Fruit fly (Drosophila melanogaster) whole organism, embryonic: ENCODE data around the gene rogdi.

ENCODE experiments used
- Aef1 ChIP-seq: fragments of 200-800 bp; sonication (Bioruptor generic); IDR thresholded peaks from 3 replicates; pipeline ENCODE4 v1.3.6; 2022; ENCODE audit warnings: missing biosample characterization, missing genetic modification characterization
- Antp ChIP-seq: fragments of 200-800 bp; sonication (Bioruptor generic); optimal IDR thresholded peaks from 3 replicates; lab custom pipeline; 2016; ENCODE audit warnings: missing biosample characterization, missing genetic modification characterization
- Bgb ChIP-seq: fragments of 200-800 bp; sonication (Bioruptor generic); IDR thresholded peaks from 2 replicates; pipeline ENCODE4 v1.3.6; 2022; ENCODE audit warnings: missing biosample characterization, missing genetic modification characterization; ENCODE audit not compliant: partially characterized antibody
- CG10565 ChIP-seq: fragments of 200-800 bp; sonication (Bioruptor generic); optimal IDR thresholded peaks from 3 replicates; lab custom pipeline; 2016; ENCODE audit warnings: missing biosample characterization, mild to moderate bottlenecking, missing genetic modification characterization
- CG10959 ChIP-seq: fragments of 200-800 bp; sonication (Bioruptor generic); IDR thresholded peaks from 2 replicates; pipeline ENCODE4 v1.3.6; 2022; ENCODE audit warnings: missing biosample characterization, missing genetic modification characterization
- CG11247 ChIP-seq: fragments of 200-800 bp; sonication (Bioruptor generic); IDR thresholded peaks from 2 replicates; pipeline ENCODE4 v1.3.6; 2022; ENCODE audit warnings: missing biosample characterization, missing genetic modification characterization
- CG11398 ChIP-seq: fragments of 200-800 bp; sonication (Bioruptor generic); optimal IDR thresholded peaks from 2 replicates; lab custom pipeline; 2016; ENCODE audit warnings: missing biosample characterization, missing genetic modification characterization
- CG12744 ChIP-seq: fragments of 200-800 bp; sonication (Bioruptor generic); optimal IDR thresholded peaks from 2 replicates; lab custom pipeline; 2016; ENCODE audit warnings: missing biosample characterization, missing genetic modification characterization
- CG13894 ChIP-seq: fragments of 200-800 bp; sonication (Bioruptor generic); optimal IDR thresholded peaks from 3 replicates; lab custom pipeline; 2018; ENCODE audit warnings: missing biosample characterization, mild to moderate bottlenecking, missing genetic modification characterization, moderate library complexity
- CG14860 ChIP-seq: fragments of 200-800 bp; sonication (Bioruptor generic); IDR thresholded peaks from 3 replicates; pipeline ENCODE4 v1.3.6; 2022; ENCODE audit warnings: missing biosample characterization, missing genetic modification characterization; ENCODE audit not compliant: partially characterized antibody
- CG15011 ChIP-seq: fragments of 200-800 bp; sonication (Bioruptor generic); optimal IDR thresholded peaks from 3 replicates; lab custom pipeline; 2018; ENCODE audit warnings: missing biosample characterization, mild to moderate bottlenecking, missing genetic modification characterization
- CG15479 ChIP-seq: fragments of 200-800 bp; sonication (Bioruptor generic); optimal IDR thresholded peaks from 3 replicates; lab custom pipeline; 2019; ENCODE audit warnings: missing biosample characterization, mild to moderate bottlenecking, missing genetic modification characterization, moderate library complexity
- CG1647 ChIP-seq: fragments of 200-800 bp; sonication (Bioruptor generic); optimal IDR thresholded peaks from 3 replicates; lab custom pipeline; 2016; ENCODE audit warnings: missing biosample characterization, missing genetic modification characterization
- CG1792 ChIP-seq: fragments of 200-800 bp; sonication (Bioruptor generic); optimal IDR thresholded peaks from 2 replicates; lab custom pipeline; 2016; ENCODE audit warnings: missing biosample characterization, missing genetic modification characterization
- CG18476 ChIP-seq: fragments of 200-800 bp; sonication (Bioruptor generic); optimal IDR thresholded peaks from 2 replicates; lab custom pipeline; 2016; ENCODE audit warnings: missing biosample characterization, mild to moderate bottlenecking, missing genetic modification characterization
- CG2120 ChIP-seq: fragments of 200-800 bp; sonication (Bioruptor generic); optimal IDR thresholded peaks from 3 replicates; lab custom pipeline; 2016; ENCODE audit warnings: missing biosample characterization, missing genetic modification characterization
- CG2875 ChIP-seq: fragments of 200-800 bp; sonication (Bioruptor generic); optimal IDR thresholded peaks from 2 replicates; lab custom pipeline; 2017; ENCODE audit warnings: missing biosample characterization, mild to moderate bottlenecking, missing genetic modification characterization, missing genetic modification reagents
- CG30020 ChIP-seq: fragments of 200-800 bp; optimal IDR thresholded peaks from 2 replicates; lab custom pipeline; 2019; ENCODE audit warnings: missing biosample characterization, mild to moderate bottlenecking, missing genetic modification characterization, moderate library complexity
- CG31365 ChIP-seq: fragments of 200-800 bp; sonication (Bioruptor generic); optimal IDR thresholded peaks from 2 replicates; lab custom pipeline; 2018; ENCODE audit warnings: missing biosample characterization, mild to moderate bottlenecking, missing genetic modification characterization
- CG3838 ChIP-seq: fragments of 200-800 bp; sonication (Bioruptor generic); optimal IDR thresholded peaks from 3 replicates; lab custom pipeline; 2016; ENCODE audit warnings: missing biosample characterization, missing genetic modification characterization
- CG43689 ChIP-seq: fragments of 200-800 bp; sonication (Bioruptor generic); IDR thresholded peaks from 2 replicates; pipeline ENCODE4 v1.3.6; 2022; ENCODE audit warnings: missing biosample characterization, missing genetic modification characterization
- CG9727 ChIP-seq: fragments of 200-800 bp; sonication (Bioruptor generic); optimal IDR thresholded peaks from 3 replicates; lab custom pipeline; 2017; ENCODE audit warnings: missing biosample characterization, mild to moderate bottlenecking, missing genetic modification characterization
- CrebB ChIP-seq: fragments of 200-800 bp; sonication (Bioruptor generic); optimal IDR thresholded peaks from 3 replicates; lab custom pipeline; 2018; ENCODE audit warnings: missing biosample characterization, mild to moderate bottlenecking, missing genetic modification characterization
- D19A ChIP-seq: fragments of 200-800 bp; optimal IDR thresholded peaks from 3 replicates; lab custom pipeline; 2019; ENCODE audit warnings: missing biosample characterization, mild to moderate bottlenecking, missing genetic modification characterization, moderate library complexity
- Gsc ChIP-seq: fragments of 200-800 bp; sonication (Bioruptor generic); IDR thresholded peaks from 2 replicates; pipeline ENCODE4 v1.3.6; 2022; ENCODE audit warnings: missing biosample characterization, missing genetic modification characterization
- HmgZ ChIP-seq: fragments of 200-800 bp; sonication (Bioruptor generic); optimal IDR thresholded peaks from 2 replicates; lab custom pipeline; 2018; ENCODE audit warnings: missing biosample characterization, mild to moderate bottlenecking, missing genetic modification characterization
- Hr3 ChIP-seq: fragments of 200-800 bp; sonication (Bioruptor generic); optimal IDR thresholded peaks from 3 replicates; lab custom pipeline; 2016; ENCODE audit warnings: missing biosample characterization, missing genetic modification characterization
- Kr ChIP-seq: fragments of 200-800 bp; sonication (Bioruptor generic); optimal IDR thresholded peaks from 2 replicates; lab custom pipeline; 2017; ENCODE audit warnings: missing biosample characterization, mild to moderate bottlenecking, missing genetic modification characterization
- MTF-1 ChIP-seq: fragments of 200-800 bp; sonication (Bioruptor generic); optimal IDR thresholded peaks from 2 replicates; lab custom pipeline; 2018; ENCODE audit warnings: missing biosample characterization, mild to moderate bottlenecking, missing genetic modification characterization, borderline replicate concordance
- Myb ChIP-seq: fragments of 200-800 bp; sonication (Bioruptor generic); optimal IDR thresholded peaks from 2 replicates; lab custom pipeline; 2016; ENCODE audit warnings: missing biosample characterization, missing genetic modification characterization
- Neu2 ChIP-seq: fragments of 200-800 bp; sonication (Bioruptor generic); optimal IDR thresholded peaks from 3 replicates; lab custom pipeline; 2016; ENCODE audit warnings: missing biosample characterization, missing genetic modification characterization, borderline replicate concordance
- NfI ChIP-seq: fragments of 200-800 bp; sonication (Bioruptor generic); optimal IDR thresholded peaks from 3 replicates; lab custom pipeline; 2018; ENCODE audit warnings: missing biosample characterization, mild to moderate bottlenecking, missing genetic modification characterization, moderate library complexity
- Opbp ChIP-seq: fragments of 200-800 bp; sonication (Bioruptor generic); IDR thresholded peaks from 3 replicates; pipeline ENCODE4 v1.3.6; 2022; ENCODE audit warnings: missing biosample characterization, missing genetic modification characterization; ENCODE audit not compliant: partially characterized antibody
- Pdp1 ChIP-seq, 2 experiments: fragments of 200-800 bp; sonication (Bioruptor generic); optimal IDR thresholded peaks; 3 replicates each; lab custom pipeline; 2016; ENCODE audit warnings: missing biosample characterization in 2 of 2, missing genetic modification characterization in 2 of 2, mild to moderate bottlenecking in 1 of 2, moderate library complexity in 1 of 2
- Poxn ChIP-seq: fragments of 200-800 bp; sonication (Bioruptor generic); IDR thresholded peaks from 2 replicates; pipeline ENCODE4 v1.3.6; 2022; ENCODE audit warnings: missing biosample characterization, missing genetic modification characterization
- Sin3A ChIP-seq: fragments of >200 bp; optimal IDR thresholded peaks from 2 replicates; lab custom pipeline; 2018
- ab ChIP-seq: fragments of 200-800 bp; sonication (Bioruptor generic); optimal IDR thresholded peaks from 2 replicates; lab custom pipeline; 2016; ENCODE audit warnings: missing biosample characterization, missing genetic modification characterization
- nerfin-1 ChIP-seq: fragments of 200-800 bp; sonication (Bioruptor generic); optimal IDR thresholded peaks from 3 replicates; lab custom pipeline; 2019; ENCODE audit warnings: missing biosample characterization, mild to moderate bottlenecking, missing genetic modification characterization, moderate library complexity
- psq ChIP-seq: fragments of 200-800 bp; sonication (Bioruptor generic); optimal IDR thresholded peaks from 2 replicates; lab custom pipeline; 2017; ENCODE audit warnings: missing biosample characterization, missing genetic modification characterization
- pum ChIP-seq: fragments of 200-800 bp; sonication (Bioruptor generic); optimal IDR thresholded peaks from 2 replicates; lab custom pipeline; 2016; ENCODE audit warnings: missing biosample characterization, missing genetic modification characterization
- rib ChIP-seq: fragments of 200-800 bp; sonication (Bioruptor generic); IDR thresholded peaks from 2 replicates; pipeline ENCODE4 v1.3.6; 2022; ENCODE audit warnings: missing biosample characterization, missing genetic modification characterization
- salm ChIP-seq: fragments of 200-800 bp; sonication (Bioruptor generic); optimal IDR thresholded peaks from 2 replicates; lab custom pipeline; 2018; ENCODE audit warnings: missing biosample characterization, mild to moderate bottlenecking, missing genetic modification characterization
- seq ChIP-seq: fragments of 200-800 bp; sonication (Bioruptor generic); IDR thresholded peaks from 2 replicates; pipeline ENCODE4 v1.3.6; 2022; ENCODE audit warnings: missing biosample characterization, missing genetic modification characterization
- sqz ChIP-seq: fragments of 200-800 bp; sonication (Bioruptor generic); optimal IDR thresholded peaks from 3 replicates; lab custom pipeline; 2018; ENCODE audit warnings: missing biosample characterization, mild to moderate bottlenecking, missing genetic modification characterization
- tap ChIP-seq: fragments of 200-800 bp; optimal IDR thresholded peaks from 3 replicates; lab custom pipeline; 2019; ENCODE audit warnings: missing biosample characterization, mild to moderate bottlenecking, missing genetic modification characterization, moderate library complexity
- toy ChIP-seq: fragments of 200-800 bp; sonication (Bioruptor generic); IDR thresholded peaks from 2 replicates; pipeline ENCODE4 v1.3.6; 2022; ENCODE audit warnings: missing biosample characterization, missing genetic modification characterization
- trem ChIP-seq: fragments of 200-800 bp; optimal IDR thresholded peaks from 3 replicates; lab custom pipeline; 2019; ENCODE audit warnings: missing biosample characterization, mild to moderate bottlenecking, missing genetic modification characterization, moderate library complexity
- tx ChIP-seq: fragments of 200-800 bp; sonication (Bioruptor generic); optimal IDR thresholded peaks from 2 replicates; lab custom pipeline; 2016; ENCODE audit warnings: missing biosample characterization, missing genetic modification characterization
- unc-4 ChIP-seq: fragments of 200-800 bp; sonication (Bioruptor generic); IDR thresholded peaks from 2 replicates; pipeline ENCODE4 v1.3.6; 2022; ENCODE audit warnings: missing biosample characterization, missing genetic modification characterization; ENCODE audit not compliant: partially characterized antibody
- wor ChIP-seq: fragments of 200-800 bp; sonication (Bioruptor generic); IDR thresholded peaks from 2 replicates; pipeline ENCODE4 v1.3.6; 2022; ENCODE audit warnings: missing biosample characterization, missing genetic modification characterization

Gene rogdi

dm6 chr3L:17009715-17010491 lies 39.4 kb upstream of the rogdi start (continued):
- TF ChIP-seq MTF-1 (GFP tag; lab: Kevin White, UChicago) (peak; percentile 58), NfI (GFP tag; lab: Kevin White, UChicago) (peak; percentile 27), CG2120 (peak; percentile 49), CG14860 (GFP tag; lab: Robert Waterston, UW) (no peak), seq (peak; percentile 23; the same call in 1 of the 2 replicates), Kr (GFP tag; lab: Kevin White, UChicago) (no peak), Myb (GFP tag; lab: Kevin White, UChicago) (peak; percentile 2), Bgb (GFP tag; lab: Robert Waterston, UW) (peak; percentile 49; the same call in 1 of the 2 replicates), CG10565 (no peak), Sin3A (lab: Kevin White, UChicago) (no peak), CG15479 (GFP tag; lab: Kevin White, UChicago) (peak; percentile 64), CG13894 (tag; lab: Kevin White, UChicago) (peak; percentile 87), Opbp (GFP tag; lab: Robert Waterston, UW) (peak; percentile 66), CG30020 (no peak), CrebB (tag; lab: Kevin White, UChicago) (peak; percentile 75), CG43689 (GFP tag; lab: Robert Waterston, UW) (no peak), Neu2 (no peak), CG18476 (GFP tag; lab: Kevin White, UChicago) (peak; percentile 24), unc-4 (GFP tag; lab: Robert Waterston, UW) (peak; percentile 40; the same call in 1 of the 2 replicates), CG12744 (no peak), toy (GFP tag; lab: Robert Waterston, UW) (no peak), pum (GFP tag; lab: Kevin White, UChicago) (no peak), HmgZ (tag; lab: Kevin White, UChicago) (peak; percentile 79), rib (GFP tag; lab: Robert Waterston, UW) (peak; percentile 93), Antp (GFP tag; lab: Kevin White, UChicago) (no peak), psq (no peak), trem (tag; lab: Kevin White, UChicago) (no peak), CG10959 (GFP tag; lab: Robert Waterston, UW) (no peak), D19A (no peak), Pdp1 (GFP tag; optimal IDR thresholded peaks at IDR 0.05; lab: Kevin White, UChicago) (peak; percentile 36 to 98), sqz (GFP tag; lab: Kevin White, UChicago) (no peak), Poxn (GFP tag; lab: Robert Waterston, UW) (no peak), CG9727 (GFP tag; lab: Kevin White, UChicago) (peak; percentile 42), CG31365 (no peak), salm (tag; lab: Kevin White, UChicago) (peak; percentile 19), CG3838 (GFP tag; lab: Kevin White, UChicago) (no peak), Aef1 (GFP tag; lab: Robert Waterston, UW) (peak; percentile 13; the same call in 1 of the 3 replicates), CG2875 (GFP tag; lab: Kevin White, UChicago) (no peak), ab (GFP tag; lab: Kevin White, UChicago) (peak; percentile 25), CG11247 (peak; percentile 42; the same call in 1 of the 2 replicates), tap (tag; lab: Kevin White, UChicago) (no peak), tx (GFP tag; lab: Kevin White, UChicago) (no peak), Gsc (GFP tag; lab: Robert Waterston, UW) (no peak), CG1792 (GFP tag; lab: Kevin White, UChicago) (peak; percentile 14), CG15011 (no peak), Hr3 (GFP tag; lab: Kevin White, UChicago) (no peak), CG11398 (GFP tag; lab: Kevin White, UChicago) (no peak), wor (no peak), nerfin-1 (tag; lab: Kevin White, UChicago) (no peak), CG1647 (GFP tag; lab: Kevin White, UChicago) (no peak)
